Worm (Caenorhabditis elegans) whole organism, L1 larva: Measurements from ENCODE around the gene bus-2.
A peak's percentile ranks its signal among the peaks of the same experiment; 100 is the strongest.

Experiments used
- C16A3.4 ChIP-seq: fragments of 150-350 bp; optimal IDR thresholded peaks from 2 replicates; lab custom pipeline; 2014; ENCODE audit warnings: missing biosample characterization, missing genetic modification characterization
- C34B4.2 ChIP-seq: sonication (generic microtip); optimal IDR thresholded peaks from 2 replicates; lab custom pipeline; 2017; ENCODE audit warnings: mild to moderate bottlenecking, missing genetic modification characterization, missing compliant biosample characterization
- F16B12.6 ChIP-seq: fragments of 150-350 bp; optimal IDR thresholded peaks from 2 replicates; lab custom pipeline; 2014; ENCODE audit warnings: missing biosample characterization, missing genetic modification characterization
- aha-1 ChIP-seq: fragments of 150-350 bp; optimal IDR thresholded peaks from 2 replicates; lab custom pipeline; 2014; ENCODE audit warnings: missing biosample characterization, missing genetic modification characterization
- ama-1 ChIP-seq: fragments of 150-350 bp; optimal IDR thresholded peaks from 2 replicates; lab custom pipeline; 2014
- blmp-1 ChIP-seq: fragments of 150-350 bp; optimal IDR thresholded peaks from 2 replicates; lab custom pipeline; 2014; ENCODE audit warnings: missing biosample characterization, missing genetic modification characterization
- ceh-63 ChIP-seq: fragments of 200-800 bp; sonication (Bioruptor generic); optimal IDR thresholded peaks from 2 replicates; lab custom pipeline; 2018; ENCODE audit warnings: mild to moderate bottlenecking, missing genetic modification characterization, missing compliant biosample characterization
- ceh-8 ChIP-seq: fragments of 200-800 bp; sonication (Bioruptor generic); optimal IDR thresholded peaks from 2 replicates; lab custom pipeline; 2018; ENCODE audit warnings: mild to moderate bottlenecking, missing genetic modification characterization, moderate library complexity, missing compliant biosample characterization
- ceh-88 ChIP-seq: fragments of 200-800 bp; sonication (Bioruptor generic); IDR thresholded peaks from 2 replicates; pipeline ENCODE4 v1.3.6; 2022; ENCODE audit warnings: missing genetic modification characterization, missing compliant biosample characterization
- ceh-90 ChIP-seq: sonication (generic microtip); optimal IDR thresholded peaks from 2 replicates; lab custom pipeline; 2016; ENCODE audit warnings: missing genetic modification characterization, missing compliant biosample characterization
- dpl-1 ChIP-seq, 3 experiments: fragments of 150-350 bp in 2 of 3; sonication (generic microtip) in 1 of 3; optimal IDR thresholded peaks; 2 replicates each; lab custom pipeline; 2014 to 2017; ENCODE audit warnings: missing biosample characterization in 3 of 3, missing genetic modification characterization in 3 of 3, missing genetic modification reagents in 3 of 3
- dsc-1 ChIP-seq: sonication (generic microtip); optimal IDR thresholded peaks from 2 replicates; lab custom pipeline; 2016; ENCODE audit warnings: mild to moderate bottlenecking, missing genetic modification characterization, missing compliant biosample characterization
- efl-1 ChIP-seq, 4 experiments: fragments of 150-350 bp; optimal IDR thresholded peaks in 3 of 4; peaks in 1 of 4; 1 replicate in 1 of 4; 2 replicates in 3 of 4; lab custom pipeline; 2014; ENCODE audit warnings: missing biosample characterization in 2 of 4, missing genetic modification characterization in 2 of 4, missing genetic modification reagents in 2 of 4
- egl-27 ChIP-seq, 2 experiments: fragments of 150-350 bp in 1 of 2; sonication (generic microtip); optimal IDR thresholded peaks; 3 replicates each; lab custom pipeline; 2017 to 2018; ENCODE audit warnings: missing biosample characterization in 2 of 2, missing genetic modification characterization in 2 of 2, missing genetic modification reagents in 2 of 2
- elt-2 ChIP-seq: sonication (generic microtip); optimal IDR thresholded peaks from 2 replicates; lab custom pipeline; 2016; ENCODE audit warnings: missing genetic modification characterization, mild to moderate bottlenecking, inconsistent platforms, missing compliant biosample characterization, missing genetic modification reagents
- elt-3 ChIP-seq, 6 experiments: fragments of 150-350 bp in 1 of 6; sonication (generic microtip); optimal IDR thresholded peaks; 2 replicates each; lab custom pipeline; 2017 to 2018; ENCODE audit warnings: missing biosample characterization in 6 of 6, missing genetic modification characterization in 6 of 6, inconsistent platforms in 1 of 6
- fkh-4 ChIP-seq: sonication (generic microtip); optimal IDR thresholded peaks from 2 replicates; lab custom pipeline; 2016; ENCODE audit warnings: missing compliant biosample characterization, missing genetic modification characterization, borderline replicate concordance
- fkh-8 ChIP-seq: sonication (generic microtip); optimal IDR thresholded peaks from 2 replicates; lab custom pipeline; 2016; ENCODE audit warnings: mild to moderate bottlenecking, missing genetic modification characterization, missing compliant biosample characterization
- fos-1 ChIP-seq: fragments of 150-350 bp; optimal IDR thresholded peaks from 2 replicates; lab custom pipeline; 2014; ENCODE audit warnings: missing biosample characterization, missing genetic modification characterization
- hlh-17 ChIP-seq: fragments of 200-800 bp; sonication (Bioruptor generic); optimal IDR thresholded peaks from 2 replicates; lab custom pipeline; 2018; ENCODE audit warnings: missing genetic modification characterization, mild to moderate bottlenecking, missing compliant biosample characterization, moderate library complexity, borderline replicate concordance
- hlh-4 ChIP-seq: sonication (generic microtip); optimal IDR thresholded peaks from 2 replicates; lab custom pipeline; 2016; ENCODE audit warnings: mild to moderate bottlenecking, missing genetic modification characterization, missing compliant biosample characterization
- irx-1 ChIP-seq: sonication (generic microtip); optimal IDR thresholded peaks from 2 replicates; lab custom pipeline; 2016; ENCODE audit warnings: missing genetic modification characterization, missing compliant biosample characterization
- isw-1 ChIP-seq: fragments of 200-800 bp; sonication (Bioruptor generic); IDR thresholded peaks from 2 replicates; pipeline ENCODE4 v1.3.6; 2022; ENCODE audit warnings: missing genetic modification characterization, missing compliant biosample characterization
- lin-35 ChIP-seq, 2 experiments: fragments of 150-350 bp; optimal IDR thresholded peaks; 2 replicates each; lab custom pipeline; 2014; ENCODE audit warnings: missing biosample characterization in 2 of 2, missing genetic modification characterization in 2 of 2, missing genetic modification reagents in 2 of 2
- lsy-2 ChIP-seq, 2 experiments: fragments of 150-350 bp; optimal IDR thresholded peaks; 2 replicates each; lab custom pipeline; 2014; ENCODE audit warnings: missing biosample characterization in 2 of 2, missing genetic modification characterization in 2 of 2
- mab-9 ChIP-seq: fragments of 200-800 bp; sonication (Bioruptor generic); IDR thresholded peaks from 2 replicates; pipeline ENCODE4 v1.3.6; 2022; ENCODE audit warnings: missing genetic modification reagents, missing genetic modification characterization, missing compliant biosample characterization
- mef-2 ChIP-seq: fragments of 150-350 bp; optimal IDR thresholded peaks from 2 replicates; lab custom pipeline; 2014; ENCODE audit warnings: missing biosample characterization, missing genetic modification characterization
- nhr-19 ChIP-seq: fragments of 200-800 bp; sonication (Bioruptor generic); conservative IDR thresholded peaks from 2 replicates; pipeline ENCODE4 v1.3.6; 2022; ENCODE audit warnings: missing genetic modification characterization, missing compliant biosample characterization
- nhr-20 ChIP-seq: sonication (generic microtip); optimal IDR thresholded peaks from 2 replicates; lab custom pipeline; 2016; ENCODE audit warnings: mild to moderate bottlenecking, missing genetic modification characterization, missing compliant biosample characterization
- nhr-237 ChIP-seq: fragments of 150-350 bp; optimal IDR thresholded peaks from 2 replicates; lab custom pipeline; 2014; ENCODE audit warnings: missing biosample characterization, missing genetic modification characterization
- nhr-47 ChIP-seq: sonication (generic microtip); optimal IDR thresholded peaks from 2 replicates; lab custom pipeline; 2016; ENCODE audit warnings: mild to moderate bottlenecking, missing genetic modification characterization, moderate library complexity, missing compliant biosample characterization
- nhr-76 ChIP-seq: sonication (generic microtip); optimal IDR thresholded peaks from 2 replicates; lab custom pipeline; 2017; ENCODE audit warnings: missing biosample characterization, missing genetic modification characterization
- nhr-77 ChIP-seq: fragments of 150-350 bp; optimal IDR thresholded peaks from 2 replicates; lab custom pipeline; 2014; ENCODE audit warnings: missing biosample characterization, missing genetic modification characterization
- pag-3 ChIP-seq: sonication (generic microtip); optimal IDR thresholded peaks from 2 replicates; lab custom pipeline; 2017; ENCODE audit warnings: missing genetic modification characterization, mild to moderate bottlenecking, missing compliant biosample characterization, antibody characterized with exemption, borderline replicate concordance; ENCODE audit not compliant: insufficient read depth
- pax-3 ChIP-seq: fragments of 200-800 bp; sonication (Bioruptor generic); optimal IDR thresholded peaks from 2 replicates; lab custom pipeline; 2018; ENCODE audit warnings: mild to moderate bottlenecking, missing genetic modification characterization, moderate library complexity, missing compliant biosample characterization
- pqm-1 ChIP-seq: sonication (generic microtip); optimal IDR thresholded peaks from 3 replicates; lab custom pipeline; 2017; ENCODE audit warnings: missing biosample characterization, missing genetic modification characterization
- rnt-1 ChIP-seq: sonication (generic microtip); optimal IDR thresholded peaks from 2 replicates; lab custom pipeline; 2016; ENCODE audit warnings: mild to moderate bottlenecking, missing genetic modification characterization, moderate library complexity, missing compliant biosample characterization
- skn-1 ChIP-seq: fragments of 150-350 bp; optimal IDR thresholded peaks from 2 replicates; lab custom pipeline; 2014; ENCODE audit warnings: missing biosample characterization, missing genetic modification characterization
- snpc-4 ChIP-seq: fragments of 150-350 bp; optimal IDR thresholded peaks from 2 replicates; lab custom pipeline; 2014; ENCODE audit warnings: missing biosample characterization, missing genetic modification characterization
- sox-4 ChIP-seq: sonication (generic microtip); optimal IDR thresholded peaks from 2 replicates; lab custom pipeline; 2016; ENCODE audit warnings: missing genetic modification characterization, missing compliant biosample characterization
- sptf-1 ChIP-seq: fragments of 150-350 bp; optimal IDR thresholded peaks from 2 replicates; lab custom pipeline; 2014; ENCODE audit warnings: missing biosample characterization, missing genetic modification characterization
- swsn-7 ChIP-seq: sonication (generic microtip); optimal IDR thresholded peaks from 2 replicates; lab custom pipeline; 2016; ENCODE audit warnings: missing genetic modification characterization, missing compliant biosample characterization
- unc-62 ChIP-seq: fragments of 150-350 bp; optimal IDR thresholded peaks from 2 replicates; lab custom pipeline; 2014; ENCODE audit warnings: missing biosample characterization, missing genetic modification reagents, missing genetic modification characterization
- unc-86 ChIP-seq: sonication (generic microtip); optimal IDR thresholded peaks from 2 replicates; lab custom pipeline; 2016; ENCODE audit warnings: missing genetic modification characterization, missing compliant biosample characterization
- unc-98 ChIP-seq: fragments of 200-800 bp; sonication (Bioruptor generic); IDR thresholded peaks from 2 replicates; pipeline ENCODE4 v1.3.6; 2022; ENCODE audit warnings: missing genetic modification characterization, missing compliant biosample characterization
- vab-15 ChIP-seq: sonication (generic microtip); optimal IDR thresholded peaks from 2 replicates; lab custom pipeline; 2017; ENCODE audit warnings: missing genotype, mild to moderate bottlenecking, missing genetic modification characterization, missing compliant biosample characterization
- xbp-1 ChIP-seq: sonication (generic microtip); optimal IDR thresholded peaks from 2 replicates; lab custom pipeline; 2016; ENCODE audit warnings: missing genetic modification characterization, missing compliant biosample characterization
- zag-1 ChIP-seq: fragments of 150-350 bp; optimal IDR thresholded peaks from 2 replicates; lab custom pipeline; 2014; ENCODE audit warnings: missing biosample characterization, missing genetic modification characterization
- zip-4 ChIP-seq: fragments of 200-800 bp; sonication (Bioruptor generic); optimal IDR thresholded peaks from 2 replicates; lab custom pipeline; 2018; ENCODE audit warnings: mild to moderate bottlenecking, missing genetic modification characterization, moderate library complexity, missing compliant biosample characterization
- ztf-11 ChIP-seq, 2 experiments: sonication (generic microtip); optimal IDR thresholded peaks; 2 replicates each; lab custom pipeline; 2016 to 2017; ENCODE audit warnings: missing genetic modification characterization in 2 of 2, missing biosample characterization in 1 of 2, missing compliant biosample characterization in 1 of 2

bus-2 gene

ce11 chrIV:1699599-1699998 lies at the start of gene bus-2:
Gene bus-2 (plus strand): TSS chrIV:1699899.
- TF ChIP-seq pag-3 (tag; lab: Kevin White, UChicago) (no peak), ceh-90 (tag; lab: Kevin White, UChicago) (no peak), ama-1 (no peak)

DNA sequence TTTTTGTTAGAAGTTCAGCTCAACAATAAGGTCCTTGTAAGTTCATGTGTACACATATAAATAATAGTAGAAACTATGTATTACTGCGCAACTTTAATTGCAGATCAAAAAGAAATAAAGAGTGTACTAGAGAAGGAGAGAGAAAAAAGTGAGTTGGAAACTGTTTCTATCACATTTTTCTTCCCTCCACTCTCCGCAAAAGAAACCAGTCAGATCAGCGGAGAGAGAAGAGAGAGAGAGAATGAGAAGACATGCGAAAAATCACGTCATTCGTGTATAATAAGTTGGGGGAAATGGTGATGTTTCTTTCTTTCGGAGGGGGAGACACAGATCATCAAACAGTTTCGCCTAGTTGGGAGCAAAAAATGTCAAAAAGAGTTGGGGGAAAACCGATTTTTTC lies 44.4 kb upstream of the bus-2 start:
- TF ChIP-seq dpl-1 (GFP tag; optimal IDR thresholded peaks at IDR 0.05; lab: Kevin White, UChicago) (peak in 1 of 3 experiments; percentile 25), egl-27 (tag; optimal IDR thresholded peaks at IDR 0.05; lab: Kevin White, UChicago) (no peak), ceh-8 (GFP tag; lab: Kevin White, UChicago) (no peak), unc-62 (no peak), nhr-237 (tag; lab: Kevin White, UChicago) (peak; percentile 37), nhr-76 (tag; lab: Kevin White, UChicago) (no peak), hlh-4 (no peak), sox-4 (tag; lab: Kevin White, UChicago) (no peak), swsn-7 (tag; lab: Kevin White, UChicago) (peak; percentile 27), pqm-1 (tag; lab: Kevin White, UChicago) (no peak), zag-1 (tag; lab: Kevin White, UChicago) (no peak), elt-3 (tag; optimal IDR thresholded peaks at IDR 0.05; lab: Kevin White, UChicago) (peak in 2 of 6 experiments; percentile 31 to 75), nhr-77 (tag; lab: Kevin White, UChicago) (no peak), rnt-1 (tag; lab: Kevin White, UChicago) (no peak), C34B4.2 (no peak), sptf-1 (tag; lab: Kevin White, UChicago) (no peak), mef-2 (tag; lab: Kevin White, UChicago) (no peak), skn-1 (peak; percentile 14), zip-4 (no peak), fos-1 (tag; lab: Kevin White, UChicago) (peak; percentile 65), elt-2 (tag; lab: Kevin White, UChicago) (no peak), nhr-19 (no peak), xbp-1 (no peak), lin-35 (GFP tag; optimal IDR thresholded peaks at IDR 0.05; lab: Kevin White, UChicago) (peak in 1 of 2 experiments; percentile 63), nhr-20 (peak; percentile 66), irx-1 (no peak), snpc-4 (tag; lab: Kevin White, UChicago) (no peak), F16B12.6 (no peak), C16A3.4 (tag; lab: Kevin White, UChicago) (peak; percentile 18), blmp-1 (tag; lab: Kevin White, UChicago) (peak; percentile 93), lsy-2 (tag; optimal IDR thresholded peaks at IDR 0.05; lab: Kevin White, UChicago) (peak; percentile 17 to 65), ceh-88 (no peak), unc-98 (GFP tag; lab: Robert Waterston, UW) (no peak), fkh-4 (tag; lab: Kevin White, UChicago) (no peak), vab-15 (tag; lab: Kevin White, UChicago) (no peak), efl-1 (optimal IDR thresholded peaks at IDR 0.05; lab: Kevin White, UChicago) (peak in 1 of 2 experiments; percentile 9), efl-1 (GFP tag; optimal IDR thresholded peaks at IDR 0.05 in 1 of 2; lab: Kevin White, UChicago) (peak in 1 of 2 experiments; percentile 81), unc-86 (tag; lab: Kevin White, UChicago) (no peak), fkh-8 (tag; lab: Kevin White, UChicago) (no peak), pax-3 (tag; lab: Kevin White, UChicago) (no peak), ztf-11 (tag; optimal IDR thresholded peaks at IDR 0.05; lab: Kevin White, UChicago) (no peak), ceh-90 (tag; lab: Kevin White, UChicago) (no peak), pag-3 (tag; lab: Kevin White, UChicago) (no peak), mab-9 (no peak), hlh-17 (GFP tag; lab: Kevin White, UChicago) (no peak), isw-1 (GFP tag; lab: Robert Waterston, UW) (no peak), nhr-47 (tag; lab: Kevin White, UChicago) (peak; percentile 24), ceh-63 (GFP tag; lab: Kevin White, UChicago) (no peak), aha-1 (tag; lab: Kevin White, UChicago) (no peak), ama-1 (no peak), dsc-1 (tag; lab: Kevin White, UChicago) (no peak)
